Worm (Caenorhabditis elegans): ENCODE data around the gene mrp-6.

The mrp-6 gene

DNA sequence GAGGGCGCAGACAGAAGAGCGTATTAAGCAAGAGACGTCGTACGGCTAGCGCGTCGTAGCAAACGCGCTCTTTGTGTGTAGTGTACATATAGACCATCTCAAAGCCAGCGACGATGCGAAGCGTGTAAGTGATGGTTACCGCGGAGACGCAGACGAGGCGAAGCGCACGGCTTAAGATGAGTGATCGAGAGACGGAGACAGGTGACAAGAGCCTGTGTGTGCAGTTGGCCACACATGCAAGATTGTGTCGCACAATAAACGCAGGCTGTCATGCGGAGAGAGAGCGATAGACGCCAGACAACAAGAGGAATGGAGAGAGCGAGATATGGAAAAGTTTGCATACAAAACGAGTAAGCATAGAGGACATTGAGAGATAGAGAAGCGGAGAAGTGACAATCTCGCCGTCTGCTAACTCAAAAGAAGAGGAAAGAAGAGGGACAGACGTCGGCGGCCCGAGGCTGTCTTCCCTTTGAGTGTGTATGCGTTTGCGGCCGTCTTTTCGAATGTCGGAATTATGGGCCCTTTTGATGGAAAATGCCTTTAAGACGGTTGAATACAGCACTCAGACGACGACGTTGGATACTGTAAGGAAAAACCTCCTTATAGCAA lies 36.3 kb upstream of the mrp-6 start (continued):
- TF ChIP-seq unc-62 (GFP tag; optimal IDR thresholded peaks at IDR 0.05 in 1 of 2) (peak in 1 of 2 experiments; percentile 100), unc-62 (tag; optimal IDR thresholded peaks at IDR 0.05) (no peak), arid-1 (GFP tag; conservative IDR thresholded peaks at IDR 0.05) (no peak; the same call in 1 of the 2 replicates), F26F4.8 (GFP tag; conservative IDR thresholded peaks at IDR 0.05) (no peak), dpl-1 (GFP tag; optimal IDR thresholded peaks at IDR 0.05) (peak; percentile 10), F37D6.2 (tag; optimal IDR thresholded peaks at IDR 0.05) (peak; percentile 67), duxl-1 (tag; optimal IDR thresholded peaks at IDR 0.05; ENCODE audit: poor library complexity) (peak; percentile 40), zip-11 (GFP tag; IDR thresholded peaks at IDR 0.05) (no peak), nhr-28 (tag; optimal IDR thresholded peaks at IDR 0.05) (peak; percentile 77), dve-1 (tag; optimal IDR thresholded peaks at IDR 0.05; ENCODE audit: insufficient read depth) (peak; percentile 74), hif-1 (tag; optimal IDR thresholded peaks at IDR 0.05) (peak; percentile 11 to 43), dmd-6 (GFP tag; IDR thresholded peaks at IDR 0.05) (peak; percentile 71), F10B5.3 (tag; optimal IDR thresholded peaks at IDR 0.05) (peak; percentile 80), T26A8.4 (GFP tag; IDR thresholded peaks at IDR 0.05) (peak; percentile 92), ceh-32 (tag; optimal IDR thresholded peaks at IDR 0.05; ENCODE audit: poor library complexity) (peak; percentile 62), mdl-1 (tag; optimal IDR thresholded peaks at IDR 0.05) (peak in 1 of 2 experiments; percentile 53), Y75B8A.6 (GFP tag; IDR thresholded peaks at IDR 0.05) (no peak), zip-2 (tag; optimal IDR thresholded peaks at IDR 0.05) (no peak), unc-130 (GFP tag; optimal IDR thresholded peaks at IDR 0.05) (peak; percentile 9), mep-1 (tag; optimal IDR thresholded peaks at IDR 0.05) (peak; percentile 61), lin-29 (GFP tag; IDR thresholded peaks at IDR 0.05) (peak; percentile 13; the same call in 1 of the 2 replicates), lir-3 (tag; optimal IDR thresholded peaks at IDR 0.05) (peak; percentile 44), saeg-2 (GFP tag; IDR thresholded peaks at IDR 0.05) (peak; percentile 63), mes-2 (tag; optimal IDR thresholded peaks at IDR 0.05; ENCODE audit: poor library complexity, severe bottlenecking) (peak; percentile 46), tra-1 (GFP tag; IDR thresholded peaks at IDR 0.05) (no peak), F49E8.2 (tag; optimal IDR thresholded peaks at IDR 0.05; ENCODE audit: borderline replicate concordance) (no peak), F44E2.7 (GFP tag; IDR thresholded peaks at IDR 0.05) (0 out of 2 replicates have a peak, but pooled peaks have one; percentile 29), jun-1 (tag; optimal IDR thresholded peaks at IDR 0.05) (peak; percentile 32), ceh-20 (GFP tag; IDR thresholded peaks at IDR 0.05) (peak; percentile 88), mdt-29 (GFP tag; IDR thresholded peaks at IDR 0.05) (no peak; the same call in 1 of the 2 replicates), Y48G9A.11 (GFP tag; IDR thresholded peaks at IDR 0.05) (no peak), php-3 (GFP tag; IDR thresholded peaks at IDR 0.05) (peak; percentile 83)

DNA sequence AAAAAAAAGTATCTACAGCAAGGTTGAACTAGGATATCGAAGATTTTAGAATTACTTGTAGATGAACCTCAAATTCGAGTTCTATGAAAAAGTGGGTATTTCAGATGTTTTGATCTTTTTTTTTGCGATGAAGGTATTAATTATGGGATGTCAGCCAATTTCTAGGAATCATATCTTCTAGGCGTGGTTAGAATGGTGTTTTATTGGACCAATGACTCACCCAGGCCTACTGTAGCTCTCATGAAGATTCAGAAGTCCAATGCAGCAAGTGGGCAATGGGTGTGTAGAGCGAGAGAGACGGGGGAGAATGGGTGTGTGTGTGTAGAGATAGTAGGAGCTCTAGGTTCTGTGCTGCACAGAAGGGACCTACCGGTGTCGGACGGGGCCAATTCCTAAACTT lies 35.6 kb upstream of the mrp-6 start:
- TF ChIP-seq egl-27 (tag; optimal IDR thresholded peaks at IDR 0.05) (no peak), ceh-44 (GFP tag; IDR thresholded peaks at IDR 0.05) (no peak), mep-1 (tag; optimal IDR thresholded peaks at IDR 0.05) (peak; percentile 15), lsy-2 (tag; optimal IDR thresholded peaks at IDR 0.05) (peak in 1 of 2 experiments; percentile 62), fos-1 (tag; optimal IDR thresholded peaks at IDR 0.05) (no peak), nhr-11 (tag; optimal IDR thresholded peaks at IDR 0.05) (peak; percentile 44)

DNA sequence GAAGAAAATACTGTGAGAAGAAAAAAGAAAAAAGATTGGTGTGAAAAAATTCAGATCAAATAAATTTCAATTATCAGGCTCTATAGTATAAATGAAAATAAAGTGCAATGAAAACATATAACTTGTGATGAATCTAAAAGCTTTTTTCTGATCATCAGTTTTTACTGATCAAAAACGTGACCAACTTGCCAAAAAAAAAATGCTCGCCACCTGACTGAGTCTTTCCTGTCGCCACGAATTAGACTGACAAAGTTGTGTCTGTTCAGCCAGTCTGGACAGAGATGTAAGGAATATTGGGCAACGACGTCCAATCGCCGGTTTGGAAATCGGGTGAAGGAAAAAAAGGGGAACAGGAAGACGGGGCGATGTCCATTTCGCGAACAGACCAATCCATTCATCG lies 32.9 kb upstream of the mrp-6 start:
- TF ChIP-seq hlh-11 (tag; optimal IDR thresholded peaks at IDR 0.05) (peak; percentile 54), D1046.2 (GFP tag; IDR thresholded peaks at IDR 0.05) (no peak), nhr-25 (tag; optimal IDR thresholded peaks at IDR 0.05; ENCODE audit: borderline replicate concordance, insufficient read depth) (no peak), dve-1 (tag; optimal IDR thresholded peaks at IDR 0.05; ENCODE audit: insufficient read depth) (peak; percentile 7), ama-1 (optimal IDR thresholded peaks at IDR 0.05) (no peak), ceh-20 (GFP tag; IDR thresholded peaks at IDR 0.05) (peak; percentile 62; the same call in 1 of the 2 replicates), hlh-30 (tag; optimal IDR thresholded peaks at IDR 0.05; ENCODE audit: insufficient read depth) (peak; percentile 81), mdt-29 (GFP tag; IDR thresholded peaks at IDR 0.05) (no peak), dmd-6 (GFP tag; IDR thresholded peaks at IDR 0.05) (peak; percentile 21; the same call in 1 of the 2 replicates), mes-2 (tag; optimal IDR thresholded peaks at IDR 0.05; ENCODE audit: poor library complexity, severe bottlenecking) (peak; percentile 26)

All from whole organism, L4 larva.